Worm (Caenorhabditis elegans): ENCODE results near the gene Y73F8A.1159.

ce11 chrIV:15385181-15385580, 5.6 kb downstream of the Y73F8A.1159 start:
- no peak for TF ChIP-seq tbx-2 (tag; optimal IDR thresholded peaks at IDR 0.05)
- no peak for TF ChIP-seq nfya-1 (tag; optimal IDR thresholded peaks at IDR 0.05)
- TF ChIP-seq ceh-45 (GFP tag; IDR thresholded peaks at IDR 0.05): no peak

All from whole organism, late embryonic.